Worm (Caenorhabditis elegans) whole organism, L3 larva: ENCODE data around the gene B0035.3.

Experiments used
- aly-2 ChIP-seq: fragments of 150-350 bp; optimal IDR thresholded peaks from 2 replicates; lab custom pipeline; 2014; ENCODE audit warnings: missing biosample characterization, missing genetic modification characterization
- ama-1 ChIP-seq: fragments of 150-350 bp; optimal IDR thresholded peaks from 2 replicates; lab custom pipeline; 2018
- ceh-16 ChIP-seq: sonication (generic microtip); optimal IDR thresholded peaks from 2 replicates; lab custom pipeline; 2017; ENCODE audit warnings: missing biosample characterization, missing genetic modification characterization
- ceh-82 ChIP-seq: fragments of 150-350 bp; optimal IDR thresholded peaks from 2 replicates; lab custom pipeline; 2014; ENCODE audit warnings: missing biosample characterization, missing genetic modification characterization
- ceh-9 ChIP-seq: sonication (generic microtip); optimal IDR thresholded peaks from 2 replicates; lab custom pipeline; 2018; ENCODE audit warnings: missing biosample characterization, missing genetic modification characterization
- daf-12 ChIP-seq: fragments of 150-350 bp; optimal IDR thresholded peaks from 2 replicates; lab custom pipeline; 2014; ENCODE audit warnings: missing biosample characterization, missing genetic modification reagents, missing genetic modification characterization
- egl-27 ChIP-seq: sonication (generic microtip); optimal IDR thresholded peaks from 4 replicates; lab custom pipeline; 2017; ENCODE audit warnings: missing biosample characterization, missing genetic modification reagents, missing genetic modification characterization
- egl-5 ChIP-seq: fragments of 150-350 bp; optimal IDR thresholded peaks from 2 replicates; lab custom pipeline; 2017; ENCODE audit warnings: missing biosample characterization, missing genetic modification reagents, missing genetic modification characterization, inconsistent platforms
- elt-1 ChIP-seq: fragments of 150-350 bp; optimal IDR thresholded peaks from 2 replicates; lab custom pipeline; 2014; ENCODE audit warnings: missing biosample characterization, missing genetic modification characterization
- elt-2 ChIP-seq: sonication (generic microtip); optimal IDR thresholded peaks from 2 replicates; lab custom pipeline; 2016; ENCODE audit warnings: missing genetic modification reagents, mild to moderate bottlenecking, missing genetic modification characterization, missing compliant biosample characterization
- eor-1 ChIP-seq, 2 experiments: fragments of 150-350 bp; optimal IDR thresholded peaks; 2 replicates each; lab custom pipeline; 2014 to 2018; ENCODE audit warnings: missing biosample characterization in 2 of 2, missing genetic modification characterization in 2 of 2
- fkh-10 ChIP-seq: sonication (generic microtip); optimal IDR thresholded peaks from 2 replicates; lab custom pipeline; 2017; ENCODE audit warnings: missing biosample characterization, missing genetic modification reagents, missing genetic modification characterization
- hmg-11 ChIP-seq: sonication (generic microtip); optimal IDR thresholded peaks from 2 replicates; lab custom pipeline; 2016; ENCODE audit warnings: missing genetic modification characterization, missing compliant biosample characterization
- lin-15B ChIP-seq: fragments of 150-350 bp; optimal IDR thresholded peaks from 2 replicates; lab custom pipeline; 2014; ENCODE audit warnings: missing biosample characterization, missing genetic modification characterization
- lsy-12 ChIP-seq: sonication (generic microtip); optimal IDR thresholded peaks from 2 replicates; lab custom pipeline; 2016; ENCODE audit warnings: mild to moderate bottlenecking, missing genetic modification characterization, missing compliant biosample characterization
- mdl-1 ChIP-seq: fragments of 150-350 bp; optimal IDR thresholded peaks from 2 replicates; lab custom pipeline; 2014; ENCODE audit warnings: missing biosample characterization, missing genetic modification characterization
- nfya-1 ChIP-seq: sonication (generic microtip); optimal IDR thresholded peaks from 2 replicates; lab custom pipeline; 2017; ENCODE audit warnings: missing genetic modification characterization, mild to moderate bottlenecking, missing compliant biosample characterization, antibody characterized with exemption, moderate library complexity; ENCODE audit not compliant: insufficient read depth
- nhr-11 ChIP-seq: fragments of 150-350 bp; optimal IDR thresholded peaks from 2 replicates; lab custom pipeline; 2014; ENCODE audit warnings: missing biosample characterization, missing genetic modification characterization
- nhr-12 ChIP-seq: fragments of 150-350 bp; optimal IDR thresholded peaks from 2 replicates; lab custom pipeline; 2014; ENCODE audit warnings: missing biosample characterization, missing genetic modification characterization
- nhr-28 ChIP-seq: fragments of 150-350 bp; optimal IDR thresholded peaks from 2 replicates; lab custom pipeline; 2014; ENCODE audit warnings: missing biosample characterization, missing genetic modification characterization
- nhr-43 ChIP-seq: sonication (generic microtip); optimal IDR thresholded peaks from 2 replicates; lab custom pipeline; 2016; ENCODE audit warnings: mild to moderate bottlenecking, missing genetic modification characterization, missing compliant biosample characterization; ENCODE audit not compliant: poor library complexity, severe bottlenecking
- nhr-67 ChIP-seq: fragments of 150-350 bp; optimal IDR thresholded peaks from 2 replicates; lab custom pipeline; 2014; ENCODE audit warnings: missing biosample characterization, missing genetic modification characterization
- nhr-77 ChIP-seq: fragments of 150-350 bp; optimal IDR thresholded peaks from 2 replicates; lab custom pipeline; 2014; ENCODE audit warnings: missing biosample characterization, missing genetic modification characterization
- pha-4 ChIP-seq: fragments of 150-350 bp; optimal IDR thresholded peaks from 2 replicates; lab custom pipeline; 2014; ENCODE audit warnings: missing biosample characterization, missing genetic modification reagents, missing genetic modification characterization
- pqm-1 ChIP-seq: fragments of 150-350 bp; optimal IDR thresholded peaks from 2 replicates; lab custom pipeline; 2017; ENCODE audit warnings: missing biosample characterization, missing genetic modification characterization, inconsistent platforms
- sea-2 ChIP-seq: fragments of 150-350 bp; sonication (generic microtip); optimal IDR thresholded peaks from 4 replicates; lab custom pipeline; 2014; ENCODE audit warnings: missing biosample characterization, missing genetic modification reagents, missing genetic modification characterization
- snpc-4 ChIP-seq: fragments of 150-350 bp; optimal IDR thresholded peaks from 2 replicates; lab custom pipeline; 2014; ENCODE audit warnings: missing biosample characterization, missing genetic modification characterization
- tbx-2 ChIP-seq: sonication (generic microtip); optimal IDR thresholded peaks from 2 replicates; lab custom pipeline; 2016; ENCODE audit warnings: mild to moderate bottlenecking, missing genetic modification characterization, missing compliant biosample characterization
- unc-39 ChIP-seq: sonication (generic microtip); optimal IDR thresholded peaks from 4 replicates; lab custom pipeline; 2017; ENCODE audit warnings: missing biosample characterization, missing genetic modification characterization
- unc-62 ChIP-seq: fragments of 150-350 bp; sonication (generic microtip); optimal IDR thresholded peaks from 4 replicates; lab custom pipeline; 2014; ENCODE audit warnings: missing biosample characterization, missing genetic modification reagents, missing genetic modification characterization
- zag-1 ChIP-seq: fragments of 150-350 bp; optimal IDR thresholded peaks from 2 replicates; lab custom pipeline; 2014; ENCODE audit warnings: missing biosample characterization, missing genetic modification characterization
- ztf-11 ChIP-seq: fragments of 150-350 bp; optimal IDR thresholded peaks from 2 replicates; lab custom pipeline; 2014; ENCODE audit warnings: missing biosample characterization, missing genetic modification characterization

B0035.3 gene

DNA sequence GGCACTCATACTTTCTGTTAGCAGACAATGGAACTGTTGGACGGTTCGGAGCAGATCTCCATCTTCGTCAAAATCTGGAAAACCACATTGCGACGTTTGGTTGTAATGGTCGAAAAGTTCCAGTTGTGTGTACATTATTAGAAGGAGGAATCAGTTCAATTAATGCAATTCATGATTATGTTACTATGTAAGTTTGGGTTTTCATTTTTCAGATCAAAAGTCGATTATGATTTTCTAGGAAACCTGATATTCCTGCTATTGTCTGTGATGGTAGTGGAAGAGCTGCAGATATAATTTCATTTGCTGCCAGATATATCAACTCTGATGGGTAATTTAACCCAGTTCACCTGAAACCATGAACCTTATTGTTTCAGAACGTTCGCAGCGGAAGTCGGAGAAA lies 38.8 kb downstream of the B0035.3 start:
- TF ChIP-seq eor-1 (tag; optimal IDR thresholded peaks at IDR 0.05; lab: Kevin White, UChicago) (no peak), ceh-82 (tag; lab: Kevin White, UChicago) (no peak), egl-27 (tag; lab: Kevin White, UChicago) (no peak), mdl-1 (tag; lab: Kevin White, UChicago) (no peak), nhr-28 (tag; lab: Kevin White, UChicago) (no peak), lin-15B (tag; lab: Kevin White, UChicago) (no peak), hmg-11 (tag; lab: Kevin White, UChicago) (no peak), tbx-2 (no peak), egl-5 (tag; lab: Kevin White, UChicago) (no peak), zag-1 (tag; lab: Kevin White, UChicago) (no peak), nhr-77 (tag; lab: Kevin White, UChicago) (no peak)

DNA sequence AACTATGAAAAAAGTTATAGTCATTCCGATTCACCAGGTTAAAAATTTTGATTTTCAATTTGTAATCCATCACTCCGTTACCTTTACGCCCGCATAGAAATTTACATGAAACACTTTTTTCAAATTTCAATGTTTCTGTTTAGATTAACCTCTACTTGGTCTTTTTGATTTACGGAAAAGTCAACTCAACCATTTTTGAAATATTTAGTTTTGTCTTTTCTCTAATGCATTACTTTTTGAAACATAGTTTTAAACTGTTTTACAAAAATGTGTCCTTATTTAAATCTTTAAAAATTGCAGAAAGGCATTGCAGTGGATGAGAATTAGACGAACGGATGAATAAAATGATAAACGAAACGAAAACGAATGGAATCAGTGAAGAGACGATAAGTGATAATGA lies 41.6 kb downstream of the B0035.3 start, which contains the start of gene gtl-2:
TSS of gene gtl-2 (plus strand) at position 301 of the 400 bp plus-strand sequence.
- TF ChIP-seq lin-15B (tag; lab: Kevin White, UChicago) (no peak), ceh-16 (tag; lab: Kevin White, UChicago) (no peak), pqm-1 (tag; lab: Kevin White, UChicago) (no peak), nfya-1 (tag; lab: Kevin White, UChicago) (no peak), elt-1 (no peak), zag-1 (tag; lab: Kevin White, UChicago) (no peak), aly-2 (tag; lab: Kevin White, UChicago) (no peak), ceh-9 (tag; lab: Kevin White, UChicago) (no peak), nhr-12 (tag; lab: Kevin White, UChicago) (no peak), elt-2 (tag; lab: Kevin White, UChicago) (no peak), egl-5 (tag; lab: Kevin White, UChicago) (no peak), sea-2 (GFP tag; lab: Kevin White, UChicago) (no peak), ztf-11 (tag; lab: Kevin White, UChicago) (no peak), nhr-43 (no peak), fkh-10 (GFP tag; lab: Kevin White, UChicago) (no peak), lsy-12 (tag; lab: Kevin White, UChicago) (no peak), eor-1 (tag; optimal IDR thresholded peaks at IDR 0.05; lab: Kevin White, UChicago) (no peak), ama-1 (lab: Kevin White, UChicago) (no peak), nhr-11 (no peak), snpc-4 (tag; lab: Kevin White, UChicago) (no peak)

DNA sequence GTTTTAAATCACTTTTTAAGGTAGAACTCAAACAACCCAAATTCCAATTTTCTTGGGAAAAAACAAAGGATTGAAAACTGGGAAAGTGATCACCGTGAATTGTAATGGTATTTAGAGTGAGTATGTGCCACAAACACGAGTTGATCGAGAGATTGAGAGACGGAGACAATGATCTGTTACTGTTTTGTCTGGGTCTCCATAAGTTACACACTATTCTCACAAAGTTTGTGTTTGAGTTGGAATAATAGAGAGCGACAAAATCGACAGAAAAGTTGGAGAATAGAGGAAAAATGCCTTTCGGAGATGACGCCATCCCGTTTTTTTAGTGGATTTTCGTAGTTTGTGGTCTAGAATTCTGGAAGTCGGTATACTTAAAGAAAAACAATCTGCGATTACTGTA lies 43.5 kb downstream of the B0035.3 start, which contains the start of gene nhr-7:
TSS of gene nhr-7 (minus strand) at position 101 of the 400 bp plus-strand sequence.
- TF ChIP-seq nhr-43 (no peak), pha-4 (peak; percentile 72)

DNA sequence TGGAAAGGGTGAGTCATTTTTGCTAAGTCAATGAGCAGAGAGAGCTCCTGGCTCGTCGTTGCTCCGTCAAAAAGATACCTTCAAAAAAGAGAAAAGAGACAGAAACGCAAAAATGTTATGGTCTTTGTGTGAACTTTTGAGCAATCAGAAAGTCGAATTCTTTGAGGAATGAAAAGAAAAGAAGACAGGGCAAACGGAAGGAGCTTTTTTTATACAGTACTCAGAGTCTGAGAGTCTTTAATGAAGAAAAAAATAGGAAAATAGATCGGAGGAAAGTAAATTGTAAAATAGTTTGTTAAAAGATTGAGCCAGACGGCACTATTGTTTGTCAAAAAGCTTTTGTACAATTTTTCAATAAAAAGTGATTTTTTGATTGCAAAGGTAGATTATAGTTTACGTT lies 45.3 kb downstream of the B0035.3 start:
- no peak for TF ChIP-seq ceh-16 (tag; lab: Kevin White, UChicago)
- TF ChIP-seq unc-62 = no peak
- no peak for TF ChIP-seq lsy-12 (tag; lab: Kevin White, UChicago)
- no peak for TF ChIP-seq nhr-12 (tag; lab: Kevin White, UChicago)
- TF ChIP-seq nhr-77 (tag; lab: Kevin White, UChicago) = no peak
- TF ChIP-seq unc-39 (tag; lab: Kevin White, UChicago) = no peak
- peak; percentile 90 for TF ChIP-seq pha-4
- TF ChIP-seq, all 47 proteins: peak for 1

DNA sequence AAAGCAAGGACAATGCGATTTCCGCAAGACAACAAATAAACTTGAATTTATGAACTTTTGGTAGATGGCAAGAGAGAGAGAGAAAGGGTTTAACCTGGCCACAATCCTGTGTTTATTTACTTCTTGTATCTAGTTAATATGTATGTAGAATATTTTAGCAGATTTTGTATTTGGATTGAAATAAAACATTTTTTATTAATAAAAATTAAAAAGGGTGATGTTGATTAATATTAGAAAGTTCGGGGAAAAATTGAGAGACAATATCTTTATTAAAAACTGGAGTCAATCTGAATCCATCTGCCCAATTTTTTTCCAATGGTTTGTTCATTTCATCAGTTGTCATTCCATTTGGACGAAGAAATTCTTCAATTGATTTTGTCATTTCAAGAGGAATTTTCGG lies 48.7 kb downstream of the B0035.3 start, which contains the start of gene col-127:
TSS of gene col-127 (minus strand) at position 101 of the 400 bp plus-strand sequence.
- TF ChIP-seq daf-12 (no peak), nhr-67 (no peak), snpc-4 (tag; lab: Kevin White, UChicago) (no peak), tbx-2 (no peak), nhr-43 (no peak), nfya-1 (tag; lab: Kevin White, UChicago) (no peak), mdl-1 (tag; lab: Kevin White, UChicago) (no peak), pqm-1 (tag; lab: Kevin White, UChicago) (no peak), elt-1 (no peak)
